Fruit fly (Drosophila melanogaster) whole organism, pupa: ENCODE measurements around the gene CG34426.

Experiments used
- CG12605 ChIP-seq: fragments of 200-800 bp; sonication (Bioruptor generic); IDR thresholded peaks from 2 replicates; pipeline ENCODE4 v1.3.6; 2022; ENCODE audit warnings: missing biosample characterization, missing genetic modification characterization
- CG13204 ChIP-seq: fragments of 200-800 bp; sonication (Bioruptor generic); optimal IDR thresholded peaks from 2 replicates; lab custom pipeline; 2018; ENCODE audit warnings: missing biosample characterization, mild to moderate bottlenecking, missing genetic modification characterization, moderate library complexity
- CG15710 ChIP-seq: fragments of 200-800 bp; sonication (Bioruptor generic); optimal IDR thresholded peaks from 2 replicates; lab custom pipeline; 2018; ENCODE audit warnings: missing biosample characterization, mild to moderate bottlenecking, missing genetic modification characterization, moderate library complexity
- CG4496 ChIP-seq: fragments of 200-800 bp; sonication (Bioruptor generic); IDR thresholded peaks from 3 replicates; pipeline ENCODE4 v1.3.6; 2022; ENCODE audit warnings: missing biosample characterization, missing genetic modification characterization
- CG8159 ChIP-seq: fragments of 200-800 bp; sonication (Bioruptor generic); optimal IDR thresholded peaks from 3 replicates; lab custom pipeline; 2018; ENCODE audit warnings: missing biosample characterization, mild to moderate bottlenecking, missing genetic modification characterization, moderate library complexity
- CG9948 ChIP-seq: fragments of 200-800 bp; sonication (Bioruptor generic); optimal IDR thresholded peaks from 2 replicates; lab custom pipeline; 2018; ENCODE audit warnings: missing biosample characterization, mild to moderate bottlenecking, missing genetic modification characterization, moderate library complexity
- EcR ChIP-seq: fragments of 200-800 bp; sonication (Bioruptor generic); optimal IDR thresholded peaks from 3 replicates; lab custom pipeline; 2019; ENCODE audit warnings: missing biosample characterization, missing genetic modification characterization, mild to moderate bottlenecking, moderate library complexity, missing genetic modification reagents
- Ets98B ChIP-seq: fragments of 200-800 bp; sonication (Bioruptor generic); IDR thresholded peaks from 2 replicates; pipeline ENCODE4 v1.3.6; 2022; ENCODE audit warnings: missing biosample characterization, missing genetic modification characterization
- Pif1B ChIP-seq: fragments of 200-800 bp; sonication (Bioruptor generic); optimal IDR thresholded peaks from 3 replicates; lab custom pipeline; 2016; ENCODE audit warnings: missing biosample characterization, missing genetic modification characterization
- Snoo ChIP-seq: fragments of 200-800 bp; sonication (Bioruptor generic); optimal IDR thresholded peaks from 3 replicates; lab custom pipeline; 2017; ENCODE audit warnings: missing biosample characterization, mild to moderate bottlenecking, missing genetic modification characterization, inconsistent platforms
- rn ChIP-seq: fragments of 200-800 bp; sonication (Bioruptor generic); IDR thresholded peaks from 2 replicates; pipeline ENCODE4 v1.3.6; 2022; ENCODE audit warnings: missing biosample characterization, missing genetic modification characterization

DNA sequence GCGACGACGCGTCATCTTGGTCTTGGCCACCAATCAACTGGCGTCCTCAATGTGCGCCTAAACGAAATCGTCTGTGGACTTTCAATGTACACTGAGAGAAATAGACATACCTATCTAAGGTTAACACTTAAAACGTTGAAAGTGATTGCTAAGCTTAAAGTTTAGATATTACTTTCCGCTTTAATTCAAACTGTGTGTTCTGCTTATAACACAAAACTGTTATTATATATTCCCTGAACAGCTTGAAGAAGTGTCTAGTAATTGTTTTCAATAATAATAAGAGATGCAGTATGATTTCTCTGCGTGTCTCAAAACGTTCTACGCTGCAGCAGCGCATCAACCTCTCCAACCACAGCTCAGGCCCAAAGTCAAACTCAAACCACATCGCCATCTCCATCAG lies 20.3 kb upstream of the CG34426 start:
- TF ChIP-seq CG4496 (GFP tag; lab: Robert Waterston, UW) (peak; percentile 56; the same call in 2 of the 3 replicates), EcR (GFP tag; lab: Kevin White, UChicago) (no peak), CG15710 (tag; lab: Kevin White, UChicago) (no peak), CG9948 (no peak), Ets98B (GFP tag; lab: Robert Waterston, UW) (peak; percentile 38; the same call in 1 of the 2 replicates), Snoo (tag; lab: Kevin White, UChicago) (no peak), CG12605 (GFP tag; lab: Robert Waterston, UW) (no peak), CG13204 (no peak), rn (GFP tag; lab: Robert Waterston, UW) (peak; percentile 41; the same call in 1 of the 2 replicates), Pif1B (peak; percentile 14), CG8159 (tag; lab: Kevin White, UChicago) (no peak)
